Fruit fly (Drosophila melanogaster) whole organism, embryonic: Measurements from ENCODE around the gene CG31816.

Source experiments
- ATbp ChIP-seq: fragments of 200-800 bp; sonication (Bioruptor generic); optimal IDR thresholded peaks from 2 replicates; lab custom pipeline; 2017; ENCODE audit warnings: missing biosample characterization, mild to moderate bottlenecking, missing genetic modification characterization, missing genetic modification reagents
- Ada2b ChIP-seq: fragments of 200-800 bp; sonication (Bioruptor generic); IDR thresholded peaks from 2 replicates; pipeline ENCODE4 v1.3.6; 2022; ENCODE audit warnings: missing biosample characterization, missing genetic modification characterization
- CG10267 ChIP-seq: fragments of 200-800 bp; sonication (Bioruptor generic); optimal IDR thresholded peaks from 2 replicates; lab custom pipeline; 2018; ENCODE audit warnings: missing biosample characterization, mild to moderate bottlenecking, missing genetic modification characterization, moderate library complexity
- CG10462 ChIP-seq: fragments of 200-800 bp; sonication (Bioruptor generic); optimal IDR thresholded peaks from 2 replicates; lab custom pipeline; 2016; ENCODE audit warnings: missing biosample characterization, missing genetic modification characterization
- CG11696 ChIP-seq: fragments of 200-800 bp; sonication (Bioruptor generic); IDR thresholded peaks from 2 replicates; pipeline ENCODE4 v1.3.6; 2022; ENCODE audit warnings: missing biosample characterization, missing genetic modification characterization
- CG12155 ChIP-seq: fragments of 200-800 bp; sonication (Bioruptor generic); optimal IDR thresholded peaks from 3 replicates; lab custom pipeline; 2016; ENCODE audit warnings: missing biosample characterization, missing genetic modification characterization
- CG13287 ChIP-seq: fragments of 200-800 bp; sonication (Bioruptor generic); IDR thresholded peaks from 2 replicates; pipeline ENCODE4 v1.3.6; 2022; ENCODE audit warnings: missing biosample characterization, missing genetic modification characterization; ENCODE audit not compliant: partially characterized antibody
- CG13624 ChIP-seq: fragments of 200-800 bp; sonication (Bioruptor generic); optimal IDR thresholded peaks from 2 replicates; lab custom pipeline; 2016; ENCODE audit warnings: missing biosample characterization, missing genetic modification characterization
- CG17568 ChIP-seq: fragments of 200-800 bp; sonication (Bioruptor generic); optimal IDR thresholded peaks from 2 replicates; lab custom pipeline; 2018; ENCODE audit warnings: missing biosample characterization, mild to moderate bottlenecking, missing genetic modification characterization, moderate library complexity
- CG18262 ChIP-seq: fragments of 200-800 bp; optimal IDR thresholded peaks from 3 replicates; lab custom pipeline; 2019; ENCODE audit warnings: missing biosample characterization, mild to moderate bottlenecking, missing genetic modification characterization, moderate library complexity
- CG2202 ChIP-seq: fragments of 200-800 bp; sonication (Bioruptor generic); optimal IDR thresholded peaks from 2 replicates; lab custom pipeline; 2018; ENCODE audit warnings: missing biosample characterization, mild to moderate bottlenecking, missing genetic modification characterization
- CG2678 ChIP-seq: fragments of 200-800 bp; sonication (Bioruptor generic); optimal IDR thresholded peaks from 3 replicates; lab custom pipeline; 2019; ENCODE audit warnings: missing biosample characterization, mild to moderate bottlenecking, missing genetic modification characterization, moderate library complexity
- CG3065 ChIP-seq: fragments of 200-800 bp; sonication (Bioruptor generic); optimal IDR thresholded peaks from 2 replicates; lab custom pipeline; 2016; ENCODE audit warnings: missing biosample characterization, missing genetic modification characterization
- CG32532 ChIP-seq: fragments of 200-800 bp; sonication (Bioruptor generic); IDR thresholded peaks from 2 replicates; pipeline ENCODE4 v1.3.6; 2022; ENCODE audit warnings: missing biosample characterization, missing genetic modification characterization
- CG33557 ChIP-seq: fragments of 200-800 bp; sonication (Bioruptor generic); optimal IDR thresholded peaks from 2 replicates; lab custom pipeline; 2019; ENCODE audit warnings: missing biosample characterization, mild to moderate bottlenecking, missing genetic modification characterization, moderate library complexity
- CG3407 ChIP-seq: fragments of 200-800 bp; sonication (Bioruptor generic); optimal IDR thresholded peaks from 2 replicates; lab custom pipeline; 2018; ENCODE audit warnings: missing biosample characterization, mild to moderate bottlenecking, missing genetic modification characterization
- CG4730 ChIP-seq: fragments of 200-800 bp; sonication (Bioruptor generic); IDR thresholded peaks from 2 replicates; pipeline ENCODE4 v1.3.6; 2022; ENCODE audit warnings: missing biosample characterization, missing genetic modification characterization
- CG7928 ChIP-seq: fragments of 200-800 bp; sonication (Bioruptor generic); optimal IDR thresholded peaks from 2 replicates; lab custom pipeline; 2017; ENCODE audit warnings: missing biosample characterization, mild to moderate bottlenecking, missing genetic modification characterization
- CG7963 ChIP-seq: fragments of 200-800 bp; sonication (Bioruptor generic); IDR thresholded peaks from 3 replicates; pipeline ENCODE4 v1.3.6; 2022; ENCODE audit warnings: missing biosample characterization, missing genetic modification characterization; ENCODE audit not compliant: partially characterized antibody
- CG9215 ChIP-seq: fragments of 200-800 bp; sonication (Bioruptor generic); IDR thresholded peaks from 2 replicates; pipeline ENCODE4 v1.3.6; 2022; ENCODE audit warnings: missing biosample characterization, missing genetic modification characterization
- CG9876 ChIP-seq: fragments of 200-800 bp; sonication (Bioruptor generic); optimal IDR thresholded peaks from 2 replicates; lab custom pipeline; 2016; ENCODE audit warnings: missing biosample characterization, missing genetic modification characterization
- CkIIα-i1 ChIP-seq: fragments of 200-800 bp; sonication (Bioruptor generic); IDR thresholded peaks from 2 replicates; pipeline ENCODE4 v1.3.6; 2022; ENCODE audit warnings: missing biosample characterization, missing genetic modification characterization
- CoRest ChIP-seq: fragments of 200-800 bp; sonication (Bioruptor generic); optimal IDR thresholded peaks from 3 replicates; lab custom pipeline; 2018; ENCODE audit warnings: missing biosample characterization, mild to moderate bottlenecking, missing genetic modification characterization, moderate library complexity
- Eip74EF ChIP-seq, 2 experiments: fragments of 200-800 bp in 1 of 2; fragments of >200 bp in 1 of 2; sonication (Bioruptor generic) in 1 of 2; optimal IDR thresholded peaks; 2 replicates each; lab custom pipeline; 2017 to 2019; ENCODE audit warnings: missing biosample characterization in 2 of 2, missing genetic modification characterization in 2 of 2, mild to moderate bottlenecking in 1 of 2, moderate library complexity in 1 of 2
- Ets65A ChIP-seq: fragments of 200-800 bp; sonication (Bioruptor generic); peaks from one replicate; lab custom pipeline; 2016; ENCODE audit warnings: missing biosample characterization, missing genetic modification characterization
- HmgD ChIP-seq: fragments of 200-800 bp; sonication (Bioruptor generic); optimal IDR thresholded peaks from 3 replicates; lab custom pipeline; 2016; ENCODE audit warnings: missing biosample characterization, missing genetic modification characterization
- Lhr ChIP-seq: fragments of 200-800 bp; sonication (Bioruptor generic); optimal IDR thresholded peaks from 3 replicates; lab custom pipeline; 2017; ENCODE audit warnings: mild to moderate bottlenecking, missing biosample characterization, missing genetic modification reagents, missing genetic modification characterization
- MESR4 ChIP-seq: fragments of 200-800 bp; sonication (Bioruptor generic); optimal IDR thresholded peaks from 2 replicates; lab custom pipeline; 2018; ENCODE audit warnings: missing biosample characterization, mild to moderate bottlenecking, missing genetic modification characterization, moderate library complexity
- MTF-1 ChIP-seq: fragments of 200-800 bp; sonication (Bioruptor generic); optimal IDR thresholded peaks from 2 replicates; lab custom pipeline; 2018; ENCODE audit warnings: missing biosample characterization, mild to moderate bottlenecking, missing genetic modification characterization, borderline replicate concordance
- Mes4 ChIP-seq: fragments of 200-800 bp; sonication (Bioruptor generic); optimal IDR thresholded peaks from 2 replicates; lab custom pipeline; 2016; ENCODE audit warnings: missing biosample characterization, missing genetic modification characterization
- NfI ChIP-seq: fragments of 200-800 bp; sonication (Bioruptor generic); optimal IDR thresholded peaks from 3 replicates; lab custom pipeline; 2018; ENCODE audit warnings: missing biosample characterization, mild to moderate bottlenecking, missing genetic modification characterization, moderate library complexity
- Oli ChIP-seq: fragments of 200-800 bp; sonication (Bioruptor generic); optimal IDR thresholded peaks from 2 replicates; lab custom pipeline; 2018; ENCODE audit warnings: missing biosample characterization, mild to moderate bottlenecking, missing genetic modification characterization, moderate library complexity
- Poxn ChIP-seq: fragments of 200-800 bp; sonication (Bioruptor generic); IDR thresholded peaks from 2 replicates; pipeline ENCODE4 v1.3.6; 2022; ENCODE audit warnings: missing biosample characterization, missing genetic modification characterization
- Sin3A ChIP-seq: fragments of >200 bp; optimal IDR thresholded peaks from 2 replicates; lab custom pipeline; 2018
- Sry-δ ChIP-seq: fragments of 200-800 bp; sonication (Bioruptor generic); optimal IDR thresholded peaks from 2 replicates; lab custom pipeline; 2016; ENCODE audit warnings: missing biosample characterization, missing genetic modification characterization
- Trl ChIP-seq, 3 experiments: fragments of >200 bp in 2 of 3; fragments of 200-800 bp in 1 of 3; sonication (Bioruptor generic) in 1 of 3; optimal IDR thresholded peaks; 2 replicates in 1 of 3; 3 replicates in 2 of 3; lab custom pipeline; 2016 to 2017; ENCODE audit warnings: missing biosample characterization in 1 of 3, missing genetic modification characterization in 1 of 3
- br ChIP-seq: fragments of >200 bp; optimal IDR thresholded peaks from 2 replicates; lab custom pipeline; 2017
- cato ChIP-seq: fragments of 200-800 bp; sonication (Bioruptor generic); optimal IDR thresholded peaks from 2 replicates; lab custom pipeline; 2016; ENCODE audit warnings: missing biosample characterization, missing genetic modification characterization, borderline replicate concordance
- dm ChIP-seq: fragments of 200-800 bp; sonication (Bioruptor generic); optimal IDR thresholded peaks from 3 replicates; lab custom pipeline; 2016; ENCODE audit warnings: missing biosample characterization, missing genetic modification characterization
- dmrt11E ChIP-seq: fragments of 200-800 bp; sonication (Bioruptor generic); optimal IDR thresholded peaks from 3 replicates; lab custom pipeline; 2018; ENCODE audit warnings: missing biosample characterization, mild to moderate bottlenecking, missing genetic modification characterization, moderate library complexity
- eve ChIP-seq, 2 experiments: fragments of >200 bp; optimal IDR thresholded peaks; 2 replicates each; lab custom pipeline; 2017; ENCODE audit warnings: missing biosample characterization in 2 of 2, missing genetic modification characterization in 2 of 2
- ham ChIP-seq: fragments of 200-800 bp; sonication (Bioruptor generic); IDR thresholded peaks from 2 replicates; pipeline ENCODE4 v1.3.6; 2022; ENCODE audit warnings: missing biosample characterization, missing genetic modification characterization
- jumu ChIP-seq: fragments of 200-800 bp; sonication (Bioruptor generic); optimal IDR thresholded peaks from 3 replicates; lab custom pipeline; 2016; ENCODE audit warnings: missing biosample characterization, missing genetic modification characterization
- knrl ChIP-seq: fragments of 200-800 bp; sonication (Bioruptor generic); IDR thresholded peaks from 3 replicates; pipeline ENCODE4 v1.3.6; 2022; ENCODE audit warnings: missing biosample characterization, missing genetic modification characterization; ENCODE audit not compliant: partially characterized antibody
- luna ChIP-seq: fragments of 200-800 bp; sonication (Bioruptor generic); optimal IDR thresholded peaks from 2 replicates; lab custom pipeline; 2016; ENCODE audit warnings: missing biosample characterization, missing genetic modification characterization
- odd ChIP-seq: fragments of 200-800 bp; sonication (Bioruptor generic); optimal IDR thresholded peaks from 2 replicates; lab custom pipeline; 2017; ENCODE audit warnings: missing biosample characterization, mild to moderate bottlenecking, missing genetic modification characterization
- pho ChIP-seq: fragments of 200-800 bp; sonication (Bioruptor generic); optimal IDR thresholded peaks from 2 replicates; lab custom pipeline; 2016; ENCODE audit warnings: missing biosample characterization, missing genetic modification characterization
- unc-4 ChIP-seq: fragments of 200-800 bp; sonication (Bioruptor generic); IDR thresholded peaks from 2 replicates; pipeline ENCODE4 v1.3.6; 2022; ENCODE audit warnings: missing biosample characterization, missing genetic modification characterization; ENCODE audit not compliant: partially characterized antibody
- zfh2 ChIP-seq: fragments of 200-800 bp; sonication (Bioruptor generic); optimal IDR thresholded peaks from 2 replicates; lab custom pipeline; 2016; ENCODE audit warnings: missing biosample characterization, missing genetic modification characterization

The CG31816 gene

dm6 chr2L:16547652-16548417 lies 5.5 kb downstream of the CG31816 start (continued):
- TF ChIP-seq CG3065 (GFP tag; lab: Kevin White, UChicago) (no peak), eve (GFP tag; optimal IDR thresholded peaks at IDR 0.05; lab: Kevin White, UChicago) (peak in 1 of 2 experiments; percentile 17), CG3407 (GFP tag; lab: Kevin White, UChicago) (no peak), CG12155 (peak; percentile 46), pho (peak; percentile 53), CG2678 (peak; percentile 91), CG7963 (no peak), zfh2 (peak; percentile 48), Sry-δ (GFP tag; lab: Kevin White, UChicago) (no peak), NfI (GFP tag; lab: Kevin White, UChicago) (peak; percentile 83), Poxn (GFP tag; lab: Robert Waterston, UW) (0 out of 2 replicates have a peak, but pooled peaks have one; percentile 41), MESR4 (no peak), luna (GFP tag; lab: Kevin White, UChicago) (no peak), CG17568 (peak; percentile 59), CG11696 (GFP tag; lab: Robert Waterston, UW) (peak; percentile 13; the same call in 1 of the 2 replicates), odd (no peak), CG10267 (tag; lab: Kevin White, UChicago) (peak; percentile 14), ATbp (GFP tag; lab: Kevin White, UChicago) (no peak), CG13287 (GFP tag; lab: Robert Waterston, UW) (no peak), CG9876 (GFP tag; lab: Kevin White, UChicago) (no peak), CG13624 (GFP tag; lab: Kevin White, UChicago) (no peak), CG10462 (GFP tag; lab: Kevin White, UChicago) (no peak), jumu (GFP tag; lab: Kevin White, UChicago) (no peak), Ets65A (GFP tag; lab: Kevin White, UChicago) (peak; percentile 5), Trl (optimal IDR thresholded peaks at IDR 0.05; lab: Kevin White, UChicago) (peak; percentile 76 to 89), Trl (GFP tag; optimal IDR thresholded peaks at IDR 0.05; lab: Kevin White, UChicago) (peak; percentile 0), Oli (tag; lab: Kevin White, UChicago) (peak; percentile 68), HmgD (GFP tag; lab: Kevin White, UChicago) (no peak), CG32532 (GFP tag; lab: Robert Waterston, UW) (peak; percentile 57; the same call in 1 of the 2 replicates), ham (GFP tag; lab: Robert Waterston, UW) (no peak), CG18262 (tag; lab: Kevin White, UChicago) (peak; percentile 32), Lhr (GFP tag; lab: Kevin White, UChicago) (no peak), Sin3A (lab: Kevin White, UChicago) (no peak), dmrt11E (tag; lab: Kevin White, UChicago) (no peak), Ada2b (GFP tag; lab: Robert Waterston, UW) (peak; percentile 19; the same call in 1 of the 2 replicates), cato (GFP tag; lab: Kevin White, UChicago) (no peak), dm (GFP tag; lab: Kevin White, UChicago) (no peak), unc-4 (GFP tag; lab: Robert Waterston, UW) (no peak), CkIIα-i1 (GFP tag; lab: Robert Waterston, UW) (no peak), CG2202 (tag; lab: Kevin White, UChicago) (no peak), CG7928 (peak; percentile 35), CG9215 (GFP tag; lab: Robert Waterston, UW) (peak; percentile 44; the same call in 1 of the 2 replicates), Mes4 (GFP tag; lab: Kevin White, UChicago) (no peak), br (no peak), CoRest (tag; lab: Kevin White, UChicago) (peak; percentile 49), Eip74EF (GFP tag; optimal IDR thresholded peaks at IDR 0.05; lab: Kevin White, UChicago) (no peak), CG33557 (GFP tag; lab: Kevin White, UChicago) (no peak), knrl (no peak), CG4730 (GFP tag; lab: Robert Waterston, UW) (no peak), MTF-1 (GFP tag; lab: Kevin White, UChicago) (no peak)
